Fruit fly (Drosophila melanogaster): ENCODE results near the gene CG44774.
A peak's percentile ranks its signal among the peaks of the same experiment; 100 is the strongest.

CG44774 gene

dm6 chrX:4906573-4906972, 31.3 kb downstream of the CG44774 start, which contains the start of gene CG6927 (continued):
- peak; percentile 90 for TF ChIP-seq Aef1 (GFP tag; IDR thresholded peaks at IDR 0.05)
- TF ChIP-seq pnt (GFP tag; optimal IDR thresholded peaks at IDR 0.05): peak; percentile 64
- TF ChIP-seq Scr (GFP tag; IDR thresholded peaks at IDR 0.05; ENCODE audit: partially characterized antibody): no peak
- peak; percentile 6 for TF ChIP-seq CG2202 (tag; optimal IDR thresholded peaks at IDR 0.05)
- no peak for TF ChIP-seq repo (GFP tag; optimal IDR thresholded peaks at IDR 0.05)
- peak; percentile 82 for TF ChIP-seq CG32767 (GFP tag; IDR thresholded peaks at IDR 0.05)
- TF ChIP-seq gfzf (GFP tag; optimal IDR thresholded peaks at IDR 0.05): no peak
- no peak for TF ChIP-seq Atf3 (GFP tag; optimal IDR thresholded peaks at IDR 0.05)
- peak; percentile 61 for TF ChIP-seq CG12659 (GFP tag; optimal IDR thresholded peaks at IDR 0.05)
- TF ChIP-seq CG4404 (GFP tag; IDR thresholded peaks at IDR 0.05): peak; percentile 66
- TF ChIP-seq grau (tag; optimal IDR thresholded peaks at IDR 0.05): peak; percentile 72
- TF ChIP-seq CG12236 (GFP tag; optimal IDR thresholded peaks at IDR 0.05): no peak
- peak; percentile 78; the same call in 1 of the 2 replicates for TF ChIP-seq sens-2 (GFP tag; IDR thresholded peaks at IDR 0.05)
- peak; percentile 85 for TF ChIP-seq CG11247 (GFP tag; IDR thresholded peaks at IDR 0.05)
- peak; percentile 28 for TF ChIP-seq CG30431 (GFP tag; optimal IDR thresholded peaks at IDR 0.05)
- no peak for TF ChIP-seq pan (optimal IDR thresholded peaks at IDR 0.05)
- TF ChIP-seq pan (GFP tag; optimal IDR thresholded peaks at IDR 0.05 in 1 of 2, IDR thresholded peaks at IDR 0.05 in 1 of 2): peak in 1 of 2 experiments; percentile 95
- peak; percentile 100 for TF ChIP-seq CG32772 (GFP tag; IDR thresholded peaks at IDR 0.05)
- peak; percentile 85 for TF ChIP-seq Dbx (GFP tag; IDR thresholded peaks at IDR 0.05)
- TF ChIP-seq Opbp (GFP tag; IDR thresholded peaks at IDR 0.05; ENCODE audit: partially characterized antibody): no peak
- TF ChIP-seq CG10959 (GFP tag; IDR thresholded peaks at IDR 0.05): peak; percentile 38; the same call in 1 of the 2 replicates
- TF ChIP-seq CG11696 (GFP tag; IDR thresholded peaks at IDR 0.05): peak; percentile 49; the same call in 1 of the 2 replicates
- peak; percentile 50 for TF ChIP-seq Oli (tag; optimal IDR thresholded peaks at IDR 0.05)
- no peak for TF ChIP-seq cg (GFP tag; optimal IDR thresholded peaks at IDR 0.05)
- peak; percentile 9 for TF ChIP-seq D19B (GFP tag; optimal IDR thresholded peaks at IDR 0.05)
- no peak for TF ChIP-seq Fer2 (tag; optimal IDR thresholded peaks at IDR 0.05)
- TF ChIP-seq Dref (GFP tag; IDR thresholded peaks at IDR 0.05): no peak
- no peak for TF ChIP-seq insv (GFP tag; optimal IDR thresholded peaks at IDR 0.05)
- TF ChIP-seq dysf (GFP tag; IDR thresholded peaks at IDR 0.05): peak; percentile 93
- peak; percentile 70 for TF ChIP-seq CG7556 (GFP tag; optimal IDR thresholded peaks at IDR 0.05)
- TF ChIP-seq CG7963 (GFP tag; IDR thresholded peaks at IDR 0.05; ENCODE audit: partially characterized antibody): no peak
- TF ChIP-seq hth (optimal IDR thresholded peaks at IDR 0.05): no peak
- TF ChIP-seq lilli (GFP tag; optimal IDR thresholded peaks at IDR 0.05): peak; percentile 91
- TF ChIP-seq Atf6 (GFP tag; IDR thresholded peaks at IDR 0.05): peak; percentile 94
- peak; percentile 59 for TF ChIP-seq cwo (GFP tag; optimal IDR thresholded peaks at IDR 0.05)
- TF ChIP-seq chm (GFP tag; IDR thresholded peaks at IDR 0.05): peak; percentile 83
- TF ChIP-seq chif (GFP tag; optimal IDR thresholded peaks at IDR 0.05): no peak
- TF ChIP-seq inv (GFP tag; IDR thresholded peaks at IDR 0.05; ENCODE audit: partially characterized antibody): no peak
- TF ChIP-seq CG30403 (GFP tag; optimal IDR thresholded peaks at IDR 0.05): peak; percentile 59
- TF ChIP-seq CG18011 (GFP tag; optimal IDR thresholded peaks at IDR 0.05): no peak
- TF ChIP-seq Dp (GFP tag; optimal IDR thresholded peaks at IDR 0.05): peak; percentile 69
- peak; percentile 20 for TF ChIP-seq Myb (GFP tag; optimal IDR thresholded peaks at IDR 0.05)
- TF ChIP-seq NfI (GFP tag; optimal IDR thresholded peaks at IDR 0.05): peak; percentile 60
- TF ChIP-seq CG17568 (GFP tag; optimal IDR thresholded peaks at IDR 0.05): no peak
- peak; percentile 78 for TF ChIP-seq sug (tag; optimal IDR thresholded peaks at IDR 0.05)
- peak; percentile 39 for TF ChIP-seq jumu (GFP tag; optimal IDR thresholded peaks at IDR 0.05)
- TF ChIP-seq NC2α (GFP tag; optimal IDR thresholded peaks at IDR 0.05): no peak
- TF ChIP-seq ssp (GFP tag; IDR thresholded peaks at IDR 0.05): peak; percentile 83
- TF ChIP-seq CG11398 (GFP tag; optimal IDR thresholded peaks at IDR 0.05): no peak
- peak; percentile 95 for TF ChIP-seq tgo (GFP tag; IDR thresholded peaks at IDR 0.05)
- TF ChIP-seq CG6689 (GFP tag; IDR thresholded peaks at IDR 0.05): peak; percentile 97
- TF ChIP-seq Dad (GFP tag; optimal IDR thresholded peaks at IDR 0.05): peak; percentile 60
